Worm (Caenorhabditis elegans): ENCODE data around the gene agt-1.

- TF ChIP-seq med-1 (GFP tag; optimal IDR thresholded peaks at IDR 0.05; ENCODE audit: insufficient read depth) (peak; percentile 88), flt-1 (GFP tag; IDR thresholded peaks at IDR 0.05) (peak; percentile 86), ref-1 (GFP tag; conservative IDR thresholded peaks at IDR 0.05) (no peak), cog-1 (tag; optimal IDR thresholded peaks at IDR 0.05) (peak; percentile 24), ztf-29 (GFP tag; IDR thresholded peaks at IDR 0.05) (peak; percentile 79), T22C8.4 (GFP tag; IDR thresholded peaks at IDR 0.05) (no peak), klf-2 (GFP tag; conservative IDR thresholded peaks at IDR 0.05) (peak; percentile 80), tab-1 (GFP tag; IDR thresholded peaks at IDR 0.05) (peak; percentile 54; the same call in 1 of the 2 replicates), ztf-23 (GFP tag; IDR thresholded peaks at IDR 0.05) (peak; percentile 82; the same call in 1 of the 2 replicates)
Measured at ce11 chrIV:13386043-13386442, 16.8 kb upstream of the agt-1 start, which contains the start of the genes Y62E10A.20, Y62E10A.23 and mdt-9.

All from whole organism, midembryonic.